Worm (Caenorhabditis elegans) whole organism, midembryonic: ENCODE results near the gene cyp-34A8.

Experiments used
- T22C8.4 ChIP-seq: fragments of 200-800 bp; sonication (Bioruptor generic); IDR thresholded peaks from 2 replicates; pipeline ENCODE4 v1.3.6; 2022; ENCODE audit warnings: missing genetic modification characterization, missing compliant biosample characterization
- flt-1 ChIP-seq: fragments of 200-800 bp; sonication (Bioruptor generic); IDR thresholded peaks from 2 replicates; pipeline ENCODE4 v1.3.6; 2022; ENCODE audit warnings: missing genetic modification characterization, missing compliant biosample characterization
- tab-1 ChIP-seq: fragments of 200-800 bp; sonication (Bioruptor generic); IDR thresholded peaks from 2 replicates; pipeline ENCODE4 v1.3.6; 2022; ENCODE audit warnings: missing genetic modification characterization, missing compliant biosample characterization

DNA sequence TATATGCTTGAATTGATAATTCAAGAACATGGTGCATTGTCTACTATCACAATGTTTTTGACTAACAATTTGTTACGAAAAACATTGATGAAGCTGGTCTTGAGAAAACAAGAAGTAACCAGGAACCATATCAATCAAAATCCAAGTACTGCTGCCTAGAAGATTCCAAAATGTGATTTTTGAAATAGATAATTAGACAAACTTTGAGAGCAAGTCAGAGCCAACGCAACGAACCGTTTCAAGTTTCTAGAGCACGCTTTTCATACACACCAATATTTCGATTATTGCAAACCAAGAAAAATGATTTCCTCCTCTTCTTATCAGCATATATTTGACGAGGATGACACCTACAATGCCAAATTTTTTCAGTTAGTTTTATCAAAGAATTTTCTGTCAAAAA lies 49.2 kb upstream of the cyp-34A8 start, which contains the start of gene srw-89:
- TF ChIP-seq flt-1 (GFP tag; lab: Robert Waterston, UW) (no peak), T22C8.4 (GFP tag; lab: Robert Waterston, UW) (no peak), tab-1 (GFP tag; lab: Robert Waterston, UW) (no peak)
